Fruit fly (Drosophila melanogaster): ENCODE measurements around the gene tll.

tll gene

dm6 chr3R:30812401-30813207 is 39.5 kb upstream of the tll start (continued):
- TF ChIP-seq CG14050 (GFP tag; IDR thresholded peaks at IDR 0.05) (peak; percentile 22; the same call in 1 of the 3 replicates), Oli (tag; optimal IDR thresholded peaks at IDR 0.05) (peak; percentile 64), CG13296 (GFP tag; optimal IDR thresholded peaks at IDR 0.05) (no peak), pzg (GFP tag; optimal IDR thresholded peaks at IDR 0.05) (no peak), fru (optimal IDR thresholded peaks at IDR 0.05) (no peak), eve (GFP tag; optimal IDR thresholded peaks at IDR 0.05) (peak in 1 of 2 experiments; percentile 82), CG10654 (GFP tag; optimal IDR thresholded peaks at IDR 0.05) (no peak), Tbp (GFP tag; optimal IDR thresholded peaks at IDR 0.05) (no peak), inv (GFP tag; IDR thresholded peaks at IDR 0.05; ENCODE audit: partially characterized antibody) (no peak), CG9876 (GFP tag; optimal IDR thresholded peaks at IDR 0.05) (no peak), CG31365 (tag; optimal IDR thresholded peaks at IDR 0.05) (no peak), kni (GFP tag; optimal IDR thresholded peaks at IDR 0.05) (no peak), Atf3 (GFP tag; optimal IDR thresholded peaks at IDR 0.05) (peak; percentile 20), Side (GFP tag; optimal IDR thresholded peaks at IDR 0.05) (peak; percentile 34), Hsf (GFP tag; optimal IDR thresholded peaks at IDR 0.05) (peak; percentile 25), h (optimal IDR thresholded peaks at IDR 0.05) (no peak), CG4360 (GFP tag; IDR thresholded peaks at IDR 0.05) (no peak), Oaz (GFP tag; IDR thresholded peaks at IDR 0.05) (no peak), CG18619 (GFP tag; optimal IDR thresholded peaks at IDR 0.05) (peak; percentile 22), Sox102F (GFP tag; optimal IDR thresholded peaks at IDR 0.05) (peak; percentile 75), CG16813 (GFP tag; IDR thresholded peaks at IDR 0.05; ENCODE audit: partially characterized antibody) (no peak), nerfin-1 (tag; optimal IDR thresholded peaks at IDR 0.05) (no peak), ro (GFP tag; IDR thresholded peaks at IDR 0.05) (no peak), Atf-2 (GFP tag; optimal IDR thresholded peaks at IDR 0.05) (no peak), chm (GFP tag; IDR thresholded peaks at IDR 0.05) (peak; percentile 56; the same call in 1 of the 2 replicates), CG16815 (GFP tag; optimal IDR thresholded peaks at IDR 0.05) (no peak), bab2 (GFP tag; optimal IDR thresholded peaks at IDR 0.05) (no peak), CG3281 (GFP tag; optimal IDR thresholded peaks at IDR 0.05) (no peak), fu2 (GFP tag; optimal IDR thresholded peaks at IDR 0.05) (no peak), CG6254 (GFP tag; optimal IDR thresholded peaks at IDR 0.05) (no peak), nau (GFP tag; optimal IDR thresholded peaks at IDR 0.05) (peak; percentile 4), otp (GFP tag; IDR thresholded peaks at IDR 0.05) (no peak), CG18011 (GFP tag; optimal IDR thresholded peaks at IDR 0.05) (no peak), CG10431 (GFP tag; optimal IDR thresholded peaks at IDR 0.05) (no peak), al (GFP tag; IDR thresholded peaks at IDR 0.05) (no peak), CG7745 (tag; optimal IDR thresholded peaks at IDR 0.05) (no peak), pita (GFP tag; optimal IDR thresholded peaks at IDR 0.05) (no peak), gfzf (GFP tag; optimal IDR thresholded peaks at IDR 0.05) (no peak), sima (GFP tag; optimal IDR thresholded peaks at IDR 0.05) (no peak), CG2875 (GFP tag; optimal IDR thresholded peaks at IDR 0.05) (no peak), Xrp1 (GFP tag; IDR thresholded peaks at IDR 0.05) (no peak), gsb-n (tag; optimal IDR thresholded peaks at IDR 0.05) (no peak), pan (optimal IDR thresholded peaks at IDR 0.05) (no peak), pan (GFP tag; optimal IDR thresholded peaks at IDR 0.05 in 1 of 2, IDR thresholded peaks at IDR 0.05 in 1 of 2) (peak in 1 of 2 experiments; percentile 10), slp2 (GFP tag; optimal IDR thresholded peaks at IDR 0.05) (peak; percentile 28), CG11696 (GFP tag; IDR thresholded peaks at IDR 0.05) (no peak), lab (GFP tag; optimal IDR thresholded peaks at IDR 0.05) (peak; percentile 44), CG1603 (tag; optimal IDR thresholded peaks at IDR 0.05) (peak; percentile 13), Hey (tag; optimal IDR thresholded peaks at IDR 0.05) (no peak), HLHmδ (GFP tag; optimal IDR thresholded peaks at IDR 0.05) (no peak)
